Worm (Caenorhabditis elegans) whole organism, L2 larva: ENCODE measurements around the gene rnr-1.

ENCODE experiments used
- C34F6.9 ChIP-seq: fragments of 150-350 bp; optimal IDR thresholded peaks from 2 replicates; lab custom pipeline; 2014; ENCODE audit warnings: missing biosample characterization, missing genetic modification characterization
- F13H6.1 ChIP-seq: sonication (generic microtip); optimal IDR thresholded peaks from 2 replicates; lab custom pipeline; 2016; ENCODE audit warnings: missing genetic modification characterization, missing compliant biosample characterization
- R02D3.7 ChIP-seq: fragments of 150-350 bp; optimal IDR thresholded peaks from 2 replicates; lab custom pipeline; 2014; ENCODE audit warnings: missing biosample characterization, missing genetic modification characterization
- Y55F3AM.14 ChIP-seq: fragments of 200-800 bp; sonication (Bioruptor generic); optimal IDR thresholded peaks from 2 replicates; lab custom pipeline; 2018; ENCODE audit warnings: mild to moderate bottlenecking, missing genetic modification characterization, missing compliant biosample characterization
- ZK546.5 ChIP-seq: sonication (generic microtip); optimal IDR thresholded peaks from 2 replicates; lab custom pipeline; 2017; ENCODE audit warnings: missing biosample characterization, missing genetic modification characterization
- alr-1 ChIP-seq: fragments of 150-350 bp; optimal IDR thresholded peaks from 2 replicates; lab custom pipeline; 2014; ENCODE audit warnings: missing biosample characterization, missing genetic modification characterization
- aly-2 ChIP-seq: fragments of 150-350 bp; optimal IDR thresholded peaks from 2 replicates; lab custom pipeline; 2014; ENCODE audit warnings: missing biosample characterization, missing genetic modification characterization
- ama-1 ChIP-seq: fragments of 150-350 bp; optimal IDR thresholded peaks from 2 replicates; lab custom pipeline; 2018; ENCODE audit warnings: inconsistent platforms
- blmp-1 ChIP-seq: sonication (generic microtip); optimal IDR thresholded peaks from 2 replicates; lab custom pipeline; 2017; ENCODE audit warnings: missing genetic modification characterization, mild to moderate bottlenecking, missing compliant biosample characterization, antibody characterized with exemption, moderate library complexity; ENCODE audit not compliant: insufficient read depth
- ceh-16 ChIP-seq: fragments of 150-350 bp; optimal IDR thresholded peaks from 2 replicates; lab custom pipeline; 2014; ENCODE audit warnings: missing biosample characterization, missing genetic modification characterization
- ceh-82 ChIP-seq: fragments of 150-350 bp; optimal IDR thresholded peaks from 2 replicates; lab custom pipeline; 2014; ENCODE audit warnings: missing biosample characterization, missing genetic modification characterization
- crh-2 ChIP-seq: sonication (generic microtip); optimal IDR thresholded peaks from 2 replicates; lab custom pipeline; 2017; ENCODE audit warnings: missing biosample characterization, missing genetic modification characterization
- dmd-4 ChIP-seq: sonication (generic microtip); optimal IDR thresholded peaks from 2 replicates; lab custom pipeline; 2017; ENCODE audit warnings: missing biosample characterization, missing genetic modification characterization
- egl-27 ChIP-seq: sonication (generic microtip); optimal IDR thresholded peaks from 3 replicates; lab custom pipeline; 2017; ENCODE audit warnings: missing biosample characterization, missing genetic modification reagents, missing genetic modification characterization
- elt-1 ChIP-seq: fragments of 150-350 bp; optimal IDR thresholded peaks from 2 replicates; lab custom pipeline; 2014; ENCODE audit warnings: missing biosample characterization, missing genetic modification characterization
- elt-3 ChIP-seq: sonication (generic microtip); optimal IDR thresholded peaks from 2 replicates; lab custom pipeline; 2017; ENCODE audit warnings: missing biosample characterization, missing genetic modification characterization
- fos-1 ChIP-seq: fragments of 150-350 bp; optimal IDR thresholded peaks from 2 replicates; lab custom pipeline; 2014; ENCODE audit warnings: missing biosample characterization, missing genetic modification characterization
- gmeb-1 ChIP-seq: fragments of 150-350 bp; optimal IDR thresholded peaks from 2 replicates; lab custom pipeline; 2014; ENCODE audit warnings: missing biosample characterization, missing genetic modification characterization
- lin-11 ChIP-seq: fragments of 150-350 bp; sonication (generic microtip); optimal IDR thresholded peaks from 2 replicates; lab custom pipeline; 2014; ENCODE audit warnings: missing biosample characterization, missing genetic modification characterization, inconsistent platforms, mixed read lengths
- lin-13 ChIP-seq: fragments of 150-350 bp; optimal IDR thresholded peaks from 2 replicates; lab custom pipeline; 2014; ENCODE audit warnings: missing biosample characterization, missing genetic modification reagents, missing genetic modification characterization
- lin-39 ChIP-seq: fragments of 150-350 bp; optimal IDR thresholded peaks from 2 replicates; lab custom pipeline; 2014; ENCODE audit warnings: missing biosample characterization, missing genetic modification reagents, missing genetic modification characterization
- lsy-2 ChIP-seq, 2 experiments: fragments of 150-350 bp in 1 of 2; sonication (generic microtip) in 1 of 2; optimal IDR thresholded peaks; 2 replicates each; lab custom pipeline; 2014 to 2017; ENCODE audit warnings: missing biosample characterization in 2 of 2, missing genetic modification characterization in 2 of 2
- mab-5 ChIP-seq: fragments of 150-350 bp; optimal IDR thresholded peaks from 2 replicates; lab custom pipeline; 2014; ENCODE audit warnings: missing biosample characterization, missing genetic modification characterization
- mbf-1 ChIP-seq: sonication (generic microtip); optimal IDR thresholded peaks from 2 replicates; lab custom pipeline; 2017; ENCODE audit warnings: missing biosample characterization, missing genetic modification characterization
- mdl-1 ChIP-seq, 2 experiments: fragments of 150-350 bp in 1 of 2; sonication (generic microtip) in 1 of 2; optimal IDR thresholded peaks; 2 replicates each; lab custom pipeline; 2017; ENCODE audit warnings: missing biosample characterization in 2 of 2, missing genetic modification characterization in 2 of 2
- nhr-10 ChIP-seq: sonication (generic microtip); optimal IDR thresholded peaks from 2 replicates; lab custom pipeline; 2017; ENCODE audit warnings: missing biosample characterization, missing genetic modification characterization
- nhr-11 ChIP-seq: fragments of 150-350 bp; optimal IDR thresholded peaks from 2 replicates; lab custom pipeline; 2014; ENCODE audit warnings: missing biosample characterization, missing genetic modification characterization
- nhr-12 ChIP-seq: fragments of 150-350 bp; optimal IDR thresholded peaks from 2 replicates; lab custom pipeline; 2014; ENCODE audit warnings: missing biosample characterization, missing genetic modification characterization
- nhr-129 ChIP-seq: fragments of 150-350 bp; optimal IDR thresholded peaks from 2 replicates; lab custom pipeline; 2014; ENCODE audit warnings: missing biosample characterization, missing genetic modification characterization
- nhr-21 ChIP-seq: fragments of 150-350 bp; optimal IDR thresholded peaks from 2 replicates; lab custom pipeline; 2014; ENCODE audit warnings: missing biosample characterization, missing genetic modification characterization
- nhr-23 ChIP-seq: fragments of 150-350 bp; optimal IDR thresholded peaks from 2 replicates; lab custom pipeline; 2014; ENCODE audit warnings: missing biosample characterization, missing genetic modification reagents, missing genetic modification characterization
- nhr-237 ChIP-seq: fragments of 150-350 bp; optimal IDR thresholded peaks from 2 replicates; lab custom pipeline; 2014; ENCODE audit warnings: missing biosample characterization, missing genetic modification characterization
- nhr-25 ChIP-seq: fragments of 150-350 bp; sonication (generic microtip); optimal IDR thresholded peaks from 3 replicates; lab custom pipeline; 2014; ENCODE audit warnings: missing biosample characterization, missing genetic modification characterization
- nhr-6 ChIP-seq: fragments of 150-350 bp; optimal IDR thresholded peaks from 2 replicates; lab custom pipeline; 2014; ENCODE audit warnings: missing biosample characterization, missing genetic modification characterization
- nhr-77 ChIP-seq: fragments of 150-350 bp; optimal IDR thresholded peaks from 2 replicates; lab custom pipeline; 2014; ENCODE audit warnings: missing biosample characterization, missing genetic modification characterization
- peb-1 ChIP-seq: fragments of 150-350 bp; optimal IDR thresholded peaks from 2 replicates; lab custom pipeline; 2014; ENCODE audit warnings: missing biosample characterization, missing genetic modification characterization
- sem-4 ChIP-seq: fragments of 150-350 bp; optimal IDR thresholded peaks from 2 replicates; lab custom pipeline; 2014; ENCODE audit warnings: missing biosample characterization, missing genetic modification reagents, missing genetic modification characterization
- skn-1 ChIP-seq: sonication (generic microtip); optimal IDR thresholded peaks from 2 replicates; lab custom pipeline; 2017; ENCODE audit warnings: missing biosample characterization, missing genetic modification characterization
- sma-3 ChIP-seq: sonication (generic microtip); optimal IDR thresholded peaks from 2 replicates; lab custom pipeline; 2016; ENCODE audit warnings: missing genetic modification reagents, missing genetic modification characterization, missing compliant biosample characterization
- sma-9 ChIP-seq, 2 experiments: fragments of 150-350 bp in 1 of 2; sonication (generic microtip) in 1 of 2; optimal IDR thresholded peaks; 2 replicates each; lab custom pipeline; 2014 to 2016; ENCODE audit warnings: missing genetic modification characterization in 2 of 2, mild to moderate bottlenecking in 1 of 2, missing biosample characterization in 1 of 2, missing compliant biosample characterization in 1 of 2, missing genetic modification reagents in 1 of 2, moderate library complexity in 1 of 2
- snpc-4 ChIP-seq: fragments of 150-350 bp; optimal IDR thresholded peaks from 2 replicates; lab custom pipeline; 2014; ENCODE audit warnings: missing biosample characterization, missing genetic modification characterization
- unc-39 ChIP-seq: fragments of 150-350 bp; optimal IDR thresholded peaks from 2 replicates; lab custom pipeline; 2014; ENCODE audit warnings: missing biosample characterization, missing genetic modification characterization
- unc-55 ChIP-seq: fragments of 150-350 bp; sonication (generic microtip); optimal IDR thresholded peaks from 3 replicates; lab custom pipeline; 2014; ENCODE audit warnings: missing biosample characterization, missing genetic modification reagents, missing genetic modification characterization
- unc-62 ChIP-seq: fragments of 150-350 bp; optimal IDR thresholded peaks from 2 replicates; lab custom pipeline; 2014; ENCODE audit warnings: missing biosample characterization, missing genetic modification reagents, missing genetic modification characterization
- zag-1 ChIP-seq: fragments of 150-350 bp; optimal IDR thresholded peaks from 2 replicates; lab custom pipeline; 2014; ENCODE audit warnings: missing biosample characterization, missing genetic modification characterization
- ztf-1 ChIP-seq: fragments of 200-800 bp; sonication (Bioruptor generic); conservative IDR thresholded peaks from 2 replicates; pipeline ENCODE4 v1.3.6; 2022; ENCODE audit warnings: missing genetic modification characterization, missing compliant biosample characterization
- ztf-11 ChIP-seq: sonication (generic microtip); optimal IDR thresholded peaks from 2 replicates; lab custom pipeline; 2017; ENCODE audit warnings: missing biosample characterization, missing genetic modification characterization
- ztf-4 ChIP-seq: fragments of 150-350 bp; optimal IDR thresholded peaks from 2 replicates; lab custom pipeline; 2014; ENCODE audit warnings: missing biosample characterization, missing genetic modification characterization

The rnr-1 gene

DNA sequence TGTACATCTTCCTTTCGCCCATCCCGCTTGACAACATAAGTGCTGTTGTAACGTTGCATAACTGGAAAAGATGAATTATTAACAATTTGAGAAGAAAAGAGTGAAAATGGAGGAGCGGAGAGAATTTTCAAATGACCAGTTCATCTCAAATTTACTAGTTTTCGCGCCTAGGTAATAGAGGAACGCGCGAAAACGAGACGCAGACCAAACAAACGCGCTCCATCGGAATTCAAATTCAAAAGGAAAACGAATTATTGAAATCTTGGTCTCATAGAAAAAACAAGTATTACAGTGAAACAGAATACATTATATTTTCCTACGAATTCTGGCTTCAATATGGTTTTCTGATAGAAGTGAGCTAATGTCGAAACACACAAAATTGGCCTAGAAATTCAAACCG, 408 bp downstream of the rnr-1 start:
- TF ChIP-seq sem-4 (tag; lab: Kevin White, UChicago) = no peak
- TF ChIP-seq unc-55 = peak; percentile 82
- no peak for TF ChIP-seq mab-5 (tag; lab: Kevin White, UChicago)
- no peak for TF ChIP-seq alr-1
- TF ChIP-seq lin-39 (tag; lab: Kevin White, UChicago) = no peak
- no peak for TF ChIP-seq ZK546.5 (tag; lab: Kevin White, UChicago)
- TF ChIP-seq lsy-2 (tag; optimal IDR thresholded peaks at IDR 0.05; lab: Kevin White, UChicago) = peak in 1 of 2 experiments; percentile 71
- TF ChIP-seq sma-3 (GFP tag; lab: Kevin White, UChicago) = no peak
- no peak for TF ChIP-seq nhr-21 (tag; lab: Kevin White, UChicago)
- TF ChIP-seq fos-1 (tag; lab: Kevin White, UChicago) = no peak
- TF ChIP-seq nhr-23 (tag; lab: Kevin White, UChicago) = no peak
- peak; percentile 61 for TF ChIP-seq C34F6.9
- TF ChIP-seq gmeb-1 = peak; percentile 75
- no peak for TF ChIP-seq nhr-11 (tag; lab: Kevin White, UChicago)
- peak; percentile 3 for TF ChIP-seq sma-9 (GFP tag; optimal IDR thresholded peaks at IDR 0.05; lab: Kevin White, UChicago)
- TF ChIP-seq sma-9 (tag; optimal IDR thresholded peaks at IDR 0.05; lab: Kevin White, UChicago) = no peak
- TF ChIP-seq peb-1 = no peak
- no peak for TF ChIP-seq snpc-4 (tag; lab: Kevin White, UChicago)
- no peak for TF ChIP-seq crh-2 (tag; lab: Kevin White, UChicago)
- TF ChIP-seq elt-3 (tag; lab: Kevin White, UChicago) = no peak
- no peak for TF ChIP-seq unc-39 (tag; lab: Kevin White, UChicago)
- TF ChIP-seq egl-27 (tag; lab: Kevin White, UChicago) = no peak
- TF ChIP-seq zag-1 (tag; lab: Kevin White, UChicago) = no peak
- no peak for TF ChIP-seq blmp-1
- peak; percentile 48 for TF ChIP-seq lin-13
- TF ChIP-seq nhr-77 = no peak
- no peak for TF ChIP-seq nhr-12 (tag; lab: Kevin White, UChicago)
- no peak for TF ChIP-seq ama-1
- no peak for TF ChIP-seq nhr-6
- TF ChIP-seq ztf-11 (tag; lab: Kevin White, UChicago) = no peak
- TF ChIP-seq aly-2 (tag; lab: Kevin White, UChicago) = no peak
- no peak for TF ChIP-seq R02D3.7
- TF ChIP-seq unc-62 (GFP tag; lab: Kevin White, UChicago) = no peak
- TF ChIP-seq mdl-1 (tag; optimal IDR thresholded peaks at IDR 0.05; lab: Kevin White, UChicago) = no peak
- no peak for TF ChIP-seq lin-11 (tag; lab: Kevin White, UChicago)
- TF ChIP-seq ceh-82 (tag; lab: Kevin White, UChicago) = no peak
- no peak for TF ChIP-seq elt-1 (tag; lab: Kevin White, UChicago)
- TF ChIP-seq nhr-237 = no peak
- no peak for TF ChIP-seq F13H6.1 (tag; lab: Kevin White, UChicago)
- TF ChIP-seq ztf-1 (GFP tag; lab: Robert Waterston, UW) = no peak
- no peak for TF ChIP-seq ztf-4
- TF ChIP-seq nhr-10 (tag; lab: Kevin White, UChicago) = no peak
- TF ChIP-seq skn-1 (tag; lab: Kevin White, UChicago) = no peak
- TF ChIP-seq Y55F3AM.14 (GFP tag; lab: Kevin White, UChicago) = no peak
- TF ChIP-seq nhr-25 (tag; lab: Kevin White, UChicago) = no peak
- no peak for TF ChIP-seq ceh-16 (tag; lab: Kevin White, UChicago)
- TF ChIP-seq nhr-129 (tag; lab: Kevin White, UChicago) = peak; percentile 65
- no peak for TF ChIP-seq mbf-1 (tag; lab: Kevin White, UChicago)
- TF ChIP-seq dmd-4 (tag; lab: Kevin White, UChicago) = no peak
